Worm (Caenorhabditis elegans) whole organism, young adult: ENCODE data around the gene C27D8.2.

Source experiments
- F37B4.10 ChIP-seq: fragments of 200-800 bp; sonication (Bioruptor generic); IDR thresholded peaks from 2 replicates; pipeline ENCODE4 v1.3.6; 2022; ENCODE audit warnings: missing genetic modification characterization, missing compliant biosample characterization
- F49E8.2 ChIP-seq: sonication (generic microtip); optimal IDR thresholded peaks from 3 replicates; lab custom pipeline; 2017; ENCODE audit warnings: missing genetic modification characterization, mild to moderate bottlenecking, missing compliant biosample characterization, antibody characterized with exemption, moderate library complexity; ENCODE audit not compliant: insufficient read depth
- akir-1 ChIP-seq: fragments of 200-800 bp; sonication (Bioruptor generic); optimal IDR thresholded peaks from 2 replicates; lab custom pipeline; 2018; ENCODE audit warnings: mild to moderate bottlenecking, missing genetic modification characterization, moderate library complexity, missing compliant biosample characterization
- bed-1 ChIP-seq: fragments of 200-800 bp; sonication (Bioruptor generic); IDR thresholded peaks from 2 replicates; pipeline ENCODE4 v1.3.6; 2022; ENCODE audit warnings: missing genetic modification reagents, missing genetic modification characterization, missing compliant biosample characterization
- efl-1 ChIP-seq: fragments of 150-350 bp; optimal IDR thresholded peaks from 2 replicates; lab custom pipeline; 2014; ENCODE audit warnings: missing biosample characterization, missing genetic modification reagents, missing genetic modification characterization
- hlh-12 ChIP-seq: sonication (generic microtip); optimal IDR thresholded peaks from 2 replicates; lab custom pipeline; 2016; ENCODE audit warnings: missing genetic modification characterization, missing compliant biosample characterization
- let-607 ChIP-seq, 2 experiments: fragments of 200-800 bp in 1 of 2; sonication (Bioruptor generic) in 1 of 2; sonication (generic microtip) in 1 of 2; optimal IDR thresholded peaks; 2 replicates each; lab custom pipeline; 2016 to 2018; ENCODE audit warnings: mild to moderate bottlenecking in 2 of 2, missing compliant biosample characterization in 2 of 2, missing genetic modification characterization in 2 of 2, moderate library complexity in 2 of 2, missing genotype in 1 of 2
- lin-54 ChIP-seq: fragments of 200-800 bp; sonication (Bioruptor generic); optimal IDR thresholded peaks from 2 replicates; lab custom pipeline; 2018; ENCODE audit warnings: mild to moderate bottlenecking, missing genetic modification characterization, missing compliant biosample characterization
- nhr-27 ChIP-seq: fragments of 200-800 bp; sonication (Bioruptor generic); optimal IDR thresholded peaks from 2 replicates; lab custom pipeline; 2018; ENCODE audit warnings: mild to moderate bottlenecking, missing genetic modification characterization, moderate library complexity, missing compliant biosample characterization
- pha-4 ChIP-seq: fragments of 150-350 bp; sonication (generic microtip); optimal IDR thresholded peaks from 2 replicates; lab custom pipeline; 2014; ENCODE audit warnings: missing biosample characterization, missing genetic modification reagents, missing genetic modification characterization
- sdz-38 ChIP-seq: sonication (generic microtip); optimal IDR thresholded peaks from 2 replicates; lab custom pipeline; 2016; ENCODE audit warnings: missing genotype, missing genetic modification characterization, missing compliant biosample characterization
- tbp1 ChIP-seq: fragments of 200-800 bp; sonication (Bioruptor generic); optimal IDR thresholded peaks from 2 replicates; lab custom pipeline; 2018; ENCODE audit warnings: mild to moderate bottlenecking, missing genetic modification characterization, missing compliant biosample characterization
- unc-62 ChIP-seq: fragments of 150-350 bp; optimal IDR thresholded peaks from 2 replicates; lab custom pipeline; 2014; ENCODE audit warnings: missing biosample characterization, missing genetic modification reagents, missing genetic modification characterization
- zim-3 ChIP-seq: sonication (generic microtip); optimal IDR thresholded peaks from 2 replicates; lab custom pipeline; 2017; ENCODE audit warnings: mild to moderate bottlenecking, missing genetic modification characterization, moderate library complexity, missing compliant biosample characterization

ce11 chrIV:12719664-12720063 lies 8.6 kb downstream of the C27D8.2 start, which contains the start of gene idpp-7:
- TF ChIP-seq pha-4 (tag; lab: Kevin White, UChicago), result no peak
- no peak for TF ChIP-seq nhr-27 (tag; lab: Kevin White, UChicago)
- TF ChIP-seq lin-54, result no peak
- TF ChIP-seq akir-1 (GFP tag; lab: Kevin White, UChicago), result no peak
- no peak for TF ChIP-seq zim-3
- TF ChIP-seq F37B4.10, result no peak
- no peak for TF ChIP-seq hlh-12 (tag; lab: Kevin White, UChicago)
- TF ChIP-seq sdz-38 (tag; lab: Kevin White, UChicago), result no peak
- TF ChIP-seq F49E8.2 (tag; lab: Kevin White, UChicago), result no peak
- TF ChIP-seq tbp1, result no peak
- TF ChIP-seq bed-1 (GFP tag; lab: Robert Waterston, UW), result no peak
- no peak for TF ChIP-seq unc-62 (GFP tag; lab: Kevin White, UChicago)
- TF ChIP-seq let-607 (tag; optimal IDR thresholded peaks at IDR 0.05; lab: Kevin White, UChicago), result no peak
- peak; percentile 7 for TF ChIP-seq efl-1 (GFP tag; lab: Kevin White, UChicago)
